Worm (Caenorhabditis elegans): ENCODE measurements around the gene M88.3.

ce11 chrIII:4555345-4555744 is 10.5 kb upstream of the M88.3 start:
- no peak for TF ChIP-seq tbx-2 (tag; optimal IDR thresholded peaks at IDR 0.05)
- no peak for TF ChIP-seq elt-3 (tag; optimal IDR thresholded peaks at IDR 0.05)
- no peak for TF ChIP-seq blmp-1 (tag; optimal IDR thresholded peaks at IDR 0.05)
- TF ChIP-seq fkh-8 (tag; optimal IDR thresholded peaks at IDR 0.05) = peak; percentile 9
- no peak for TF ChIP-seq egl-27 (tag; optimal IDR thresholded peaks at IDR 0.05)
- TF ChIP-seq lin-35 (GFP tag; optimal IDR thresholded peaks at IDR 0.05) = no peak
- TF ChIP-seq nhr-28 (tag; optimal IDR thresholded peaks at IDR 0.05) = no peak
- no peak for TF ChIP-seq lin-13 (GFP tag; optimal IDR thresholded peaks at IDR 0.05)
- no peak for TF ChIP-seq ces-1 (GFP tag; optimal IDR thresholded peaks at IDR 0.05)
- no peak for TF ChIP-seq aly-2 (tag; optimal IDR thresholded peaks at IDR 0.05)
- TF ChIP-seq nhr-20 (tag; optimal IDR thresholded peaks at IDR 0.05) = no peak
- no peak for TF ChIP-seq unc-62 (GFP tag; optimal IDR thresholded peaks at IDR 0.05)
- TF ChIP-seq unc-130 (tag; optimal IDR thresholded peaks at IDR 0.05) = no peak
